Worm (Caenorhabditis elegans) whole organism, L1 larva: ENCODE data around the gene R12B2.8.

Experiments
- C04F5.9 ChIP-seq: sonication (generic microtip); optimal IDR thresholded peaks from 2 replicates; lab custom pipeline; 2016; ENCODE audit warnings: missing genetic modification characterization, missing compliant biosample characterization
- C34B4.2 ChIP-seq: sonication (generic microtip); optimal IDR thresholded peaks from 2 replicates; lab custom pipeline; 2017; ENCODE audit warnings: mild to moderate bottlenecking, missing genetic modification characterization, missing compliant biosample characterization
- aha-1 ChIP-seq: fragments of 150-350 bp; optimal IDR thresholded peaks from 2 replicates; lab custom pipeline; 2014; ENCODE audit warnings: missing biosample characterization, missing genetic modification characterization
- alr-1 ChIP-seq: fragments of 200-800 bp; sonication (Bioruptor generic); optimal IDR thresholded peaks from 2 replicates; lab custom pipeline; 2018; ENCODE audit warnings: borderline replicate concordance, mild to moderate bottlenecking, missing genetic modification characterization, missing compliant biosample characterization
- aly-2 ChIP-seq: fragments of 150-350 bp; optimal IDR thresholded peaks from 2 replicates; lab custom pipeline; 2014; ENCODE audit warnings: missing biosample characterization, missing genetic modification characterization
- blmp-1 ChIP-seq: fragments of 150-350 bp; optimal IDR thresholded peaks from 2 replicates; lab custom pipeline; 2014; ENCODE audit warnings: missing biosample characterization, missing genetic modification characterization
- ceh-82 ChIP-seq, 3 experiments: fragments of 150-350 bp in 1 of 3; sonication (generic microtip) in 2 of 3; optimal IDR thresholded peaks; 2 replicates each; lab custom pipeline; 2014 to 2017; ENCODE audit warnings: missing biosample characterization in 3 of 3, missing genetic modification characterization in 3 of 3
- ceh-88 ChIP-seq: fragments of 200-800 bp; sonication (Bioruptor generic); IDR thresholded peaks from 2 replicates; pipeline ENCODE4 v1.3.6; 2022; ENCODE audit warnings: missing genetic modification characterization, missing compliant biosample characterization
- ceh-90 ChIP-seq: sonication (generic microtip); optimal IDR thresholded peaks from 2 replicates; lab custom pipeline; 2016; ENCODE audit warnings: missing genetic modification characterization, missing compliant biosample characterization
- dpl-1 ChIP-seq, 3 experiments: fragments of 150-350 bp in 2 of 3; sonication (generic microtip) in 1 of 3; optimal IDR thresholded peaks; 2 replicates each; lab custom pipeline; 2014 to 2017; ENCODE audit warnings: missing biosample characterization in 3 of 3, missing genetic modification characterization in 3 of 3, missing genetic modification reagents in 3 of 3
- efl-1 ChIP-seq, 4 experiments: fragments of 150-350 bp; optimal IDR thresholded peaks in 3 of 4; peaks in 1 of 4; 1 replicate in 1 of 4; 2 replicates in 3 of 4; lab custom pipeline; 2014; ENCODE audit warnings: missing biosample characterization in 2 of 4, missing genetic modification characterization in 2 of 4, missing genetic modification reagents in 2 of 4
- efl-3 ChIP-seq: fragments of 200-800 bp; sonication (Bioruptor generic); optimal IDR thresholded peaks from 2 replicates; lab custom pipeline; 2018; ENCODE audit warnings: mild to moderate bottlenecking, missing genetic modification characterization, missing compliant biosample characterization
- egl-13 ChIP-seq: sonication (generic microtip); optimal IDR thresholded peaks from 2 replicates; lab custom pipeline; 2016; ENCODE audit warnings: missing genotype, missing genetic modification reagents, missing genetic modification characterization, missing compliant biosample characterization
- egl-27 ChIP-seq, 2 experiments: fragments of 150-350 bp in 1 of 2; sonication (generic microtip); optimal IDR thresholded peaks; 3 replicates each; lab custom pipeline; 2017 to 2018; ENCODE audit warnings: missing biosample characterization in 2 of 2, missing genetic modification characterization in 2 of 2, missing genetic modification reagents in 2 of 2
- elt-2 ChIP-seq: sonication (generic microtip); optimal IDR thresholded peaks from 2 replicates; lab custom pipeline; 2016; ENCODE audit warnings: missing genetic modification characterization, mild to moderate bottlenecking, inconsistent platforms, missing compliant biosample characterization, missing genetic modification reagents
- elt-3 ChIP-seq, 6 experiments: fragments of 150-350 bp in 1 of 6; sonication (generic microtip); optimal IDR thresholded peaks; 2 replicates each; lab custom pipeline; 2017 to 2018; ENCODE audit warnings: missing biosample characterization in 6 of 6, missing genetic modification characterization in 6 of 6, inconsistent platforms in 1 of 6
- ets-5 ChIP-seq: fragments of 200-800 bp; sonication (Bioruptor generic); IDR thresholded peaks from 2 replicates; pipeline ENCODE4 v1.3.6; 2022; ENCODE audit warnings: missing genetic modification characterization, missing compliant biosample characterization
- fkh-4 ChIP-seq: sonication (generic microtip); optimal IDR thresholded peaks from 2 replicates; lab custom pipeline; 2016; ENCODE audit warnings: missing compliant biosample characterization, missing genetic modification characterization, borderline replicate concordance
- fos-1 ChIP-seq: fragments of 150-350 bp; optimal IDR thresholded peaks from 2 replicates; lab custom pipeline; 2014; ENCODE audit warnings: missing biosample characterization, missing genetic modification characterization
- hlh-4 ChIP-seq: sonication (generic microtip); optimal IDR thresholded peaks from 2 replicates; lab custom pipeline; 2016; ENCODE audit warnings: mild to moderate bottlenecking, missing genetic modification characterization, missing compliant biosample characterization
- hpl-2 ChIP-seq: fragments of 150-350 bp; optimal IDR thresholded peaks from 2 replicates; lab custom pipeline; 2014; ENCODE audit warnings: missing biosample characterization, missing genetic modification reagents, missing genetic modification characterization
- isw-1 ChIP-seq: fragments of 200-800 bp; sonication (Bioruptor generic); IDR thresholded peaks from 2 replicates; pipeline ENCODE4 v1.3.6; 2022; ENCODE audit warnings: missing genetic modification characterization, missing compliant biosample characterization
- jun-1 ChIP-seq: fragments of 150-350 bp; optimal IDR thresholded peaks from 2 replicates; lab custom pipeline; 2014; ENCODE audit warnings: missing biosample characterization, missing genetic modification reagents, missing genetic modification characterization
- lin-15B ChIP-seq: fragments of 150-350 bp; sonication (generic microtip); optimal IDR thresholded peaks from 3 replicates; lab custom pipeline; 2014; ENCODE audit warnings: missing biosample characterization, missing genetic modification characterization
- lin-35 ChIP-seq, 2 experiments: fragments of 150-350 bp; optimal IDR thresholded peaks; 2 replicates each; lab custom pipeline; 2014; ENCODE audit warnings: missing biosample characterization in 2 of 2, missing genetic modification characterization in 2 of 2, missing genetic modification reagents in 2 of 2
- lin-39 ChIP-seq: fragments of 150-350 bp; optimal IDR thresholded peaks from 2 replicates; lab custom pipeline; 2014; ENCODE audit warnings: missing biosample characterization, missing genetic modification reagents, missing genetic modification characterization
- lir-3 ChIP-seq: sonication (generic microtip); optimal IDR thresholded peaks from 2 replicates; lab custom pipeline; 2016; ENCODE audit warnings: mild to moderate bottlenecking, missing genetic modification characterization, moderate library complexity, missing compliant biosample characterization; ENCODE audit not compliant: poor library complexity
- lsy-2 ChIP-seq, 2 experiments: fragments of 150-350 bp; optimal IDR thresholded peaks; 2 replicates each; lab custom pipeline; 2014; ENCODE audit warnings: missing biosample characterization in 2 of 2, missing genetic modification characterization in 2 of 2
- mef-2 ChIP-seq: fragments of 150-350 bp; optimal IDR thresholded peaks from 2 replicates; lab custom pipeline; 2014; ENCODE audit warnings: missing biosample characterization, missing genetic modification characterization
- nhr-12 ChIP-seq: sonication (generic microtip); optimal IDR thresholded peaks from 2 replicates; lab custom pipeline; 2017; ENCODE audit warnings: missing biosample characterization, missing genetic modification characterization
- nhr-20 ChIP-seq: sonication (generic microtip); optimal IDR thresholded peaks from 2 replicates; lab custom pipeline; 2016; ENCODE audit warnings: mild to moderate bottlenecking, missing genetic modification characterization, missing compliant biosample characterization
- nhr-28 ChIP-seq: fragments of 150-350 bp; optimal IDR thresholded peaks from 2 replicates; lab custom pipeline; 2014; ENCODE audit warnings: missing biosample characterization, missing genetic modification characterization
- nhr-47 ChIP-seq: sonication (generic microtip); optimal IDR thresholded peaks from 2 replicates; lab custom pipeline; 2016; ENCODE audit warnings: mild to moderate bottlenecking, missing genetic modification characterization, moderate library complexity, missing compliant biosample characterization
- nhr-71 ChIP-seq: sonication (generic microtip); optimal IDR thresholded peaks from 2 replicates; lab custom pipeline; 2016; ENCODE audit warnings: mild to moderate bottlenecking, missing genetic modification characterization, moderate library complexity, missing compliant biosample characterization
- nhr-76 ChIP-seq: sonication (generic microtip); optimal IDR thresholded peaks from 2 replicates; lab custom pipeline; 2017; ENCODE audit warnings: missing biosample characterization, missing genetic modification characterization
- nhr-77 ChIP-seq: fragments of 150-350 bp; optimal IDR thresholded peaks from 2 replicates; lab custom pipeline; 2014; ENCODE audit warnings: missing biosample characterization, missing genetic modification characterization
- nhr-85 ChIP-seq: sonication (generic microtip); peaks from one replicate; lab custom pipeline; 2016; ENCODE audit warnings: missing genetic modification characterization, inconsistent platforms, missing compliant biosample characterization
- nhr-90 ChIP-seq: sonication (generic microtip); optimal IDR thresholded peaks from 2 replicates; lab custom pipeline; 2016; ENCODE audit warnings: mild to moderate bottlenecking, missing genetic modification characterization, missing compliant biosample characterization; ENCODE audit not compliant: poor library complexity
- pag-3 ChIP-seq: sonication (generic microtip); optimal IDR thresholded peaks from 2 replicates; lab custom pipeline; 2017; ENCODE audit warnings: missing genetic modification characterization, mild to moderate bottlenecking, missing compliant biosample characterization, antibody characterized with exemption, borderline replicate concordance; ENCODE audit not compliant: insufficient read depth
- pqm-1 ChIP-seq: sonication (generic microtip); optimal IDR thresholded peaks from 3 replicates; lab custom pipeline; 2017; ENCODE audit warnings: missing biosample characterization, missing genetic modification characterization
- skn-1 ChIP-seq: fragments of 150-350 bp; optimal IDR thresholded peaks from 2 replicates; lab custom pipeline; 2014; ENCODE audit warnings: missing biosample characterization, missing genetic modification characterization
- sox-4 ChIP-seq: sonication (generic microtip); optimal IDR thresholded peaks from 2 replicates; lab custom pipeline; 2016; ENCODE audit warnings: missing genetic modification characterization, missing compliant biosample characterization
- sptf-1 ChIP-seq: fragments of 150-350 bp; optimal IDR thresholded peaks from 2 replicates; lab custom pipeline; 2014; ENCODE audit warnings: missing biosample characterization, missing genetic modification characterization
- sup-37 ChIP-seq: fragments of 200-800 bp; sonication (Bioruptor generic); optimal IDR thresholded peaks from 2 replicates; lab custom pipeline; 2018; ENCODE audit warnings: mild to moderate bottlenecking, missing genetic modification characterization, missing compliant biosample characterization
- swsn-7 ChIP-seq: sonication (generic microtip); optimal IDR thresholded peaks from 2 replicates; lab custom pipeline; 2016; ENCODE audit warnings: missing genetic modification characterization, missing compliant biosample characterization
- unc-130 ChIP-seq: fragments of 150-350 bp; optimal IDR thresholded peaks from 2 replicates; lab custom pipeline; 2017; ENCODE audit warnings: missing biosample characterization, missing genetic modification characterization, inconsistent platforms
- unc-30 ChIP-seq: sonication (generic microtip); optimal IDR thresholded peaks from 2 replicates; lab custom pipeline; 2017; ENCODE audit warnings: missing biosample characterization, missing genetic modification characterization
- unc-62 ChIP-seq: fragments of 150-350 bp; optimal IDR thresholded peaks from 2 replicates; lab custom pipeline; 2014; ENCODE audit warnings: missing biosample characterization, missing genetic modification reagents, missing genetic modification characterization
- vab-15 ChIP-seq: sonication (generic microtip); optimal IDR thresholded peaks from 2 replicates; lab custom pipeline; 2017; ENCODE audit warnings: missing genotype, mild to moderate bottlenecking, missing genetic modification characterization, missing compliant biosample characterization
- xbp-1 ChIP-seq: sonication (generic microtip); optimal IDR thresholded peaks from 2 replicates; lab custom pipeline; 2016; ENCODE audit warnings: missing genetic modification characterization, missing compliant biosample characterization
- zag-1 ChIP-seq: fragments of 150-350 bp; optimal IDR thresholded peaks from 2 replicates; lab custom pipeline; 2014; ENCODE audit warnings: missing biosample characterization, missing genetic modification characterization
- ztf-11 ChIP-seq, 2 experiments: sonication (generic microtip); optimal IDR thresholded peaks; 2 replicates each; lab custom pipeline; 2016 to 2017; ENCODE audit warnings: missing genetic modification characterization in 2 of 2, missing biosample characterization in 1 of 2, missing compliant biosample characterization in 1 of 2

The R12B2.8 gene

DNA sequence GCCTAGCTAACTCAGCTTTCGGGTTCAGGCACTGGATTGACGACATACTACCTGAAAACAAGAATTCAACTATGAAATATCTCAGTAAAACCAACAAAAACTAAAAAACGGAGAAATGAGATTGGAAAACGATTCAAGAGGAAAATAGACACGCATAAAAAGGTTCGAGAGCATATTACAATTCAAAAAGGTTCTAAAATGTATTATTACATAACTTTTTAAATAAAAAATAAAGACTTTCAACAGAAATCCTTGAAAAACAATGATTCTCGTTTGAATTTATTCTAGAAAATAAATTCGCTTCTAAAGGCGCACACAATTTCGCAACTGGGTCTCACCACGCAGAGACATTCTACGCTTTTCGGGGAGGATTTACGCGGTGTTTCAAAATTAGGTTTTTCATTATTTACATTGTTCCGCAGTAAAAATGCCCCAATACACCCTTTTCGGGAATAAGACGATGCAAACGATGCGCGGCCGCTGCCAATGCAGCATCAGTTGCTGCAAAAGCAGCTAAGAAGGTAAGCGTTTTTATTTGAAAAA lies 32.0 kb downstream of the R12B2.8 start, which contains the start of the genes cct-6 and alh-9 (continued):
- TF ChIP-seq nhr-20: peak; percentile 84
- peak; percentile 76 for TF ChIP-seq nhr-77 (tag; lab: Kevin White, UChicago)
- TF ChIP-seq unc-130 (tag; lab: Kevin White, UChicago): peak; percentile 88
- TF ChIP-seq nhr-90: peak; percentile 65
- TF ChIP-seq isw-1 (GFP tag; lab: Robert Waterston, UW): peak; percentile 81
- TF ChIP-seq fkh-4: no peak
- TF ChIP-seq vab-15 (tag; lab: Kevin White, UChicago): no peak
- no peak for TF ChIP-seq nhr-76 (tag; lab: Kevin White, UChicago)
- no peak for TF ChIP-seq nhr-12 (tag; lab: Kevin White, UChicago)
- no peak for TF ChIP-seq ets-5
- no peak for TF ChIP-seq sup-37 (GFP tag; lab: Kevin White, UChicago)
- TF ChIP-seq elt-3 (tag; optimal IDR thresholded peaks at IDR 0.05; lab: Kevin White, UChicago): peak in 3 of 6 experiments; percentile 24 to 92 (median 60)
- no peak for TF ChIP-seq sox-4 (tag; lab: Kevin White, UChicago)
- TF ChIP-seq lsy-2 (tag; optimal IDR thresholded peaks at IDR 0.05; lab: Kevin White, UChicago): peak; percentile 86 to 95
- peak; percentile 75 for TF ChIP-seq swsn-7 (tag; lab: Kevin White, UChicago)
- TF ChIP-seq hlh-4 (tag; lab: Kevin White, UChicago): no peak
- TF ChIP-seq pag-3 (tag; lab: Kevin White, UChicago): no peak
- no peak for TF ChIP-seq zag-1 (tag; lab: Kevin White, UChicago)
- TF ChIP-seq efl-1 (optimal IDR thresholded peaks at IDR 0.05; lab: Kevin White, UChicago): peak; percentile 85 to 96
- peak; percentile 96 to 99 for TF ChIP-seq efl-1 (GFP tag; optimal IDR thresholded peaks at IDR 0.05 in 1 of 2; lab: Kevin White, UChicago)
- no peak for TF ChIP-seq ceh-88
- no peak for TF ChIP-seq aha-1
- TF ChIP-seq blmp-1 (tag; lab: Kevin White, UChicago): peak; percentile 87
- TF ChIP-seq ceh-90 (tag; lab: Kevin White, UChicago): peak; percentile 7
- TF ChIP-seq lin-35 (GFP tag; optimal IDR thresholded peaks at IDR 0.05; lab: Kevin White, UChicago): peak; percentile 98
- peak; percentile 42 for TF ChIP-seq lir-3
- peak; percentile 87 for TF ChIP-seq nhr-71 (tag; lab: Kevin White, UChicago)
- TF ChIP-seq lin-15B (tag; lab: Kevin White, UChicago): peak; percentile 73
- TF ChIP-seq ceh-82 (tag; optimal IDR thresholded peaks at IDR 0.05; lab: Kevin White, UChicago): peak; percentile 75 to 93 (median 76)
- TF ChIP-seq ztf-11 (tag; optimal IDR thresholded peaks at IDR 0.05; lab: Kevin White, UChicago): peak in 1 of 2 experiments; percentile 8
- TF ChIP-seq egl-27 (tag; optimal IDR thresholded peaks at IDR 0.05; lab: Kevin White, UChicago): no peak
- TF ChIP-seq dpl-1 (GFP tag; optimal IDR thresholded peaks at IDR 0.05; lab: Kevin White, UChicago): peak; percentile 95 to 98 (median 96)
- TF ChIP-seq nhr-47 (tag; lab: Kevin White, UChicago): peak; percentile 81
- no peak for TF ChIP-seq alr-1
- peak; percentile 84 for TF ChIP-seq skn-1 (tag; lab: Kevin White, UChicago)
- no peak for TF ChIP-seq unc-62 (GFP tag; lab: Kevin White, UChicago)
- TF ChIP-seq C04F5.9 (tag; lab: Kevin White, UChicago): peak; percentile 26
- TF ChIP-seq fos-1 (tag; lab: Kevin White, UChicago): peak; percentile 62
- TF ChIP-seq elt-2 (tag; lab: Kevin White, UChicago): peak; percentile 38
- TF ChIP-seq jun-1 (tag; lab: Kevin White, UChicago): peak; percentile 65
- peak; percentile 81 for TF ChIP-seq xbp-1 (tag; lab: Kevin White, UChicago)
- TF ChIP-seq aly-2 (tag; lab: Kevin White, UChicago): peak; percentile 15
- no peak for TF ChIP-seq nhr-28 (tag; lab: Kevin White, UChicago)
- TF ChIP-seq mef-2 (tag; lab: Kevin White, UChicago): no peak
- peak; percentile 42 for TF ChIP-seq egl-13
- TF ChIP-seq lin-39 (tag; lab: Kevin White, UChicago): peak; percentile 33
- no peak for TF ChIP-seq efl-3 (GFP tag; lab: Kevin White, UChicago)
- no peak for TF ChIP-seq pqm-1
- TF ChIP-seq C34B4.2 (tag; lab: Kevin White, UChicago): no peak
- no peak for TF ChIP-seq sptf-1 (tag; lab: Kevin White, UChicago)
- no peak for TF ChIP-seq unc-30
- TF ChIP-seq nhr-85: peak; percentile 82
- no peak for TF ChIP-seq hpl-2 (GFP tag; lab: Kevin White, UChicago)
